Fruit fly (Drosophila melanogaster) whole organism, embryonic: Measurements from ENCODE around the gene CG43707.

Experiments used
- BtbVII ChIP-seq: fragments of 200-800 bp; sonication (Bioruptor generic); optimal IDR thresholded peaks from 3 replicates; lab custom pipeline; 2017; ENCODE audit warnings: missing biosample characterization, mild to moderate bottlenecking, missing genetic modification characterization
- Bteb2 ChIP-seq: fragments of 200-800 bp; sonication (Bioruptor generic); optimal IDR thresholded peaks from 2 replicates; lab custom pipeline; 2016; ENCODE audit warnings: missing biosample characterization, missing genetic modification characterization
- C15 ChIP-seq: fragments of 200-800 bp; sonication (Bioruptor generic); IDR thresholded peaks from 3 replicates; pipeline ENCODE4 v1.3.6; 2022; ENCODE audit warnings: missing biosample characterization, missing genetic modification characterization
- CG11093 ChIP-seq: fragments of 200-800 bp; sonication (Bioruptor generic); IDR thresholded peaks from 3 replicates; pipeline ENCODE4 v1.3.6; 2022; ENCODE audit warnings: missing biosample characterization, missing genetic modification characterization
- CG12071 ChIP-seq: fragments of 200-800 bp; sonication (Bioruptor generic); optimal IDR thresholded peaks from 3 replicates; lab custom pipeline; 2018; ENCODE audit warnings: missing biosample characterization, mild to moderate bottlenecking, missing genetic modification characterization
- CG12299 ChIP-seq: fragments of 200-800 bp; sonication (Bioruptor generic); optimal IDR thresholded peaks from 2 replicates; lab custom pipeline; 2018; ENCODE audit warnings: missing biosample characterization, mild to moderate bottlenecking, missing genetic modification characterization
- CG15479 ChIP-seq: fragments of 200-800 bp; sonication (Bioruptor generic); optimal IDR thresholded peaks from 3 replicates; lab custom pipeline; 2019; ENCODE audit warnings: missing biosample characterization, mild to moderate bottlenecking, missing genetic modification characterization, moderate library complexity
- CG15601 ChIP-seq: fragments of 200-800 bp; sonication (Bioruptor generic); optimal IDR thresholded peaks from 3 replicates; lab custom pipeline; 2019; ENCODE audit warnings: missing biosample characterization, mild to moderate bottlenecking, missing genetic modification characterization, moderate library complexity
- CG1603 ChIP-seq: fragments of 200-800 bp; sonication (Bioruptor generic); optimal IDR thresholded peaks from 2 replicates; lab custom pipeline; 2019; ENCODE audit warnings: missing biosample characterization, mild to moderate bottlenecking, missing genetic modification characterization, moderate library complexity
- CG1647 ChIP-seq: fragments of 200-800 bp; sonication (Bioruptor generic); optimal IDR thresholded peaks from 3 replicates; lab custom pipeline; 2016; ENCODE audit warnings: missing biosample characterization, missing genetic modification characterization
- CG16813 ChIP-seq: fragments of 200-800 bp; sonication (Bioruptor generic); IDR thresholded peaks from 3 replicates; pipeline ENCODE4 v1.3.6; 2022; ENCODE audit warnings: missing biosample characterization, missing genetic modification characterization; ENCODE audit not compliant: partially characterized antibody
- CG16863 ChIP-seq: fragments of 200-800 bp; sonication (Bioruptor generic); optimal IDR thresholded peaks from 3 replicates; lab custom pipeline; 2016; ENCODE audit warnings: missing biosample characterization, missing genetic modification characterization
- CG18599 ChIP-seq: fragments of 200-800 bp; sonication (Bioruptor generic); optimal IDR thresholded peaks from 3 replicates; lab custom pipeline; 2017; ENCODE audit warnings: missing biosample characterization, missing genetic modification characterization, mild to moderate bottlenecking, moderate library complexity, missing genetic modification reagents
- CG4328 ChIP-seq: fragments of 200-800 bp; sonication (Bioruptor generic); optimal IDR thresholded peaks from 3 replicates; lab custom pipeline; 2017; ENCODE audit warnings: missing biosample characterization, missing genetic modification reagents, missing genetic modification characterization
- CG4617 ChIP-seq: fragments of 200-800 bp; sonication (Bioruptor generic); optimal IDR thresholded peaks from 3 replicates; lab custom pipeline; 2016; ENCODE audit warnings: missing biosample characterization, missing genetic modification characterization, borderline replicate concordance
- CG5245 ChIP-seq: fragments of 200-800 bp; sonication (Bioruptor generic); optimal IDR thresholded peaks from 3 replicates; lab custom pipeline; 2016; ENCODE audit warnings: missing biosample characterization, missing genetic modification characterization
- CG6689 ChIP-seq: fragments of 200-800 bp; sonication (Bioruptor generic); IDR thresholded peaks from 2 replicates; pipeline ENCODE4 v1.3.6; 2022; ENCODE audit warnings: missing biosample characterization, missing genetic modification characterization
- CG6765 ChIP-seq: fragments of 200-800 bp; sonication (Bioruptor generic); optimal IDR thresholded peaks from 3 replicates; lab custom pipeline; 2017; ENCODE audit warnings: missing biosample characterization, mild to moderate bottlenecking, missing genetic modification characterization
- CG7271 ChIP-seq: fragments of 200-800 bp; sonication (Bioruptor generic); optimal IDR thresholded peaks from 2 replicates; lab custom pipeline; 2018; ENCODE audit warnings: missing biosample characterization, mild to moderate bottlenecking, missing genetic modification characterization, moderate library complexity
- Camta ChIP-seq: fragments of 200-800 bp; sonication (Bioruptor generic); optimal IDR thresholded peaks from 2 replicates; lab custom pipeline; 2016; ENCODE audit warnings: missing biosample characterization, missing genetic modification characterization
- Dref ChIP-seq: fragments of 200-800 bp; sonication (Bioruptor generic); IDR thresholded peaks from 2 replicates; pipeline ENCODE4 v1.3.6; 2022; ENCODE audit warnings: missing biosample characterization, missing genetic modification characterization
- HLH4C ChIP-seq: fragments of 200-800 bp; sonication (Bioruptor generic); IDR thresholded peaks from 3 replicates; pipeline ENCODE4 v1.3.6; 2022; ENCODE audit warnings: missing biosample characterization, missing genetic modification characterization; ENCODE audit not compliant: partially characterized antibody
- Lim3 ChIP-seq: fragments of 200-800 bp; sonication (Bioruptor generic); IDR thresholded peaks from 2 replicates; pipeline ENCODE4 v1.3.6; 2022; ENCODE audit warnings: missing biosample characterization, missing genetic modification characterization
- Mes4 ChIP-seq: fragments of 200-800 bp; sonication (Bioruptor generic); optimal IDR thresholded peaks from 2 replicates; lab custom pipeline; 2016; ENCODE audit warnings: missing biosample characterization, missing genetic modification characterization
- NC2β ChIP-seq: fragments of 200-800 bp; sonication (Bioruptor generic); optimal IDR thresholded peaks from 2 replicates; lab custom pipeline; 2016; ENCODE audit warnings: missing biosample characterization, missing genetic modification characterization
- Nf-YA ChIP-seq: fragments of 200-800 bp; sonication (Bioruptor generic); IDR thresholded peaks from 2 replicates; pipeline ENCODE4 v1.3.6; 2022; ENCODE audit warnings: missing biosample characterization, missing genetic modification characterization
- NfI ChIP-seq: fragments of 200-800 bp; sonication (Bioruptor generic); optimal IDR thresholded peaks from 3 replicates; lab custom pipeline; 2018; ENCODE audit warnings: missing biosample characterization, mild to moderate bottlenecking, missing genetic modification characterization, moderate library complexity
- Ravus ChIP-seq: fragments of 200-800 bp; sonication (Bioruptor generic); IDR thresholded peaks from 2 replicates; pipeline ENCODE4 v1.3.6; 2022; ENCODE audit warnings: missing biosample characterization, missing genetic modification characterization
- Taf1 ChIP-seq: fragments of 200-800 bp; sonication (Bioruptor generic); IDR thresholded peaks from 2 replicates; pipeline ENCODE4 v1.3.6; 2022; ENCODE audit warnings: missing biosample characterization, missing genetic modification characterization
- ab ChIP-seq: fragments of 200-800 bp; sonication (Bioruptor generic); optimal IDR thresholded peaks from 2 replicates; lab custom pipeline; 2016; ENCODE audit warnings: missing biosample characterization, missing genetic modification characterization
- ato ChIP-seq: fragments of 200-800 bp; sonication (Bioruptor generic); IDR thresholded peaks from 2 replicates; pipeline ENCODE4 v1.3.6; 2022; ENCODE audit warnings: missing biosample characterization, missing genetic modification characterization; ENCODE audit not compliant: partially characterized antibody
- bsh ChIP-seq, 2 experiments: fragments of 200-800 bp; sonication (Bioruptor generic); optimal IDR thresholded peaks; 2 replicates each; lab custom pipeline; 2017 to 2018; ENCODE audit warnings: mild to moderate bottlenecking in 2 of 2, missing biosample characterization in 2 of 2, missing genetic modification characterization in 2 of 2, moderate library complexity in 1 of 2
- crp ChIP-seq, 2 experiments: fragments of 200-800 bp; sonication (Bioruptor generic); optimal IDR thresholded peaks; 2 replicates in 1 of 2; 3 replicates in 1 of 2; lab custom pipeline; 2017; ENCODE audit warnings: missing biosample characterization in 2 of 2, missing genetic modification characterization in 2 of 2, mild to moderate bottlenecking in 1 of 2, moderate library complexity in 1 of 2
- dati ChIP-seq: fragments of 200-800 bp; sonication (Bioruptor generic); IDR thresholded peaks from 2 replicates; pipeline ENCODE4 v1.3.6; 2022; ENCODE audit warnings: missing biosample characterization, missing genetic modification characterization
- dmrt11E ChIP-seq: fragments of 200-800 bp; sonication (Bioruptor generic); optimal IDR thresholded peaks from 3 replicates; lab custom pipeline; 2018; ENCODE audit warnings: missing biosample characterization, mild to moderate bottlenecking, missing genetic modification characterization, moderate library complexity
- dysf ChIP-seq: fragments of 200-800 bp; sonication (Bioruptor generic); IDR thresholded peaks from 3 replicates; pipeline ENCODE4 v1.3.6; 2022; ENCODE audit warnings: missing biosample characterization, missing genetic modification characterization
- eyg ChIP-seq: fragments of 200-800 bp; sonication (Bioruptor generic); optimal IDR thresholded peaks from 3 replicates; lab custom pipeline; 2016; ENCODE audit warnings: missing biosample characterization, missing genetic modification characterization
- fd96Cb ChIP-seq: fragments of 200-800 bp; sonication (Bioruptor generic); optimal IDR thresholded peaks from 2 replicates; lab custom pipeline; 2018; ENCODE audit warnings: missing biosample characterization, mild to moderate bottlenecking, missing genetic modification characterization, moderate library complexity
- gem ChIP-seq: fragments of 200-800 bp; sonication (Bioruptor generic); optimal IDR thresholded peaks from 2 replicates; lab custom pipeline; 2019; ENCODE audit warnings: missing biosample characterization, mild to moderate bottlenecking, missing genetic modification characterization, moderate library complexity
- grn ChIP-seq: fragments of 200-800 bp; sonication (Bioruptor generic); optimal IDR thresholded peaks from 3 replicates; lab custom pipeline; 2017; ENCODE audit warnings: missing biosample characterization, missing genetic modification characterization
- hbn ChIP-seq: fragments of 200-800 bp; sonication (Bioruptor generic); IDR thresholded peaks from 2 replicates; pipeline ENCODE4 v1.3.6; 2022; ENCODE audit warnings: missing biosample characterization, missing genetic modification characterization; ENCODE audit not compliant: partially characterized antibody
- jumu ChIP-seq: fragments of 200-800 bp; sonication (Bioruptor generic); optimal IDR thresholded peaks from 3 replicates; lab custom pipeline; 2016; ENCODE audit warnings: missing biosample characterization, missing genetic modification characterization
- lilli ChIP-seq: fragments of 200-800 bp; sonication (Bioruptor generic); optimal IDR thresholded peaks from 3 replicates; lab custom pipeline; 2016; ENCODE audit warnings: missing biosample characterization, missing genetic modification characterization
- nerfin-1 ChIP-seq: fragments of 200-800 bp; sonication (Bioruptor generic); optimal IDR thresholded peaks from 3 replicates; lab custom pipeline; 2019; ENCODE audit warnings: missing biosample characterization, mild to moderate bottlenecking, missing genetic modification characterization, moderate library complexity
- p53 ChIP-seq: fragments of 200-800 bp; sonication (Bioruptor generic); optimal IDR thresholded peaks from 2 replicates; lab custom pipeline; 2016; ENCODE audit warnings: missing biosample characterization, missing genetic modification characterization
- phol ChIP-seq: fragments of 200-800 bp; sonication (Bioruptor generic); optimal IDR thresholded peaks from 3 replicates; lab custom pipeline; 2018; ENCODE audit warnings: missing biosample characterization, mild to moderate bottlenecking, missing genetic modification characterization, moderate library complexity
- pita ChIP-seq: fragments of 200-800 bp; sonication (Bioruptor generic); optimal IDR thresholded peaks from 2 replicates; lab custom pipeline; 2017; ENCODE audit warnings: missing biosample characterization, mild to moderate bottlenecking, missing genetic modification characterization
- schlank ChIP-seq: fragments of 200-800 bp; sonication (Bioruptor generic); optimal IDR thresholded peaks from 2 replicates; lab custom pipeline; 2018; ENCODE audit warnings: missing biosample characterization, mild to moderate bottlenecking, missing genetic modification characterization
- seq ChIP-seq: fragments of 200-800 bp; sonication (Bioruptor generic); IDR thresholded peaks from 2 replicates; pipeline ENCODE4 v1.3.6; 2022; ENCODE audit warnings: missing biosample characterization, missing genetic modification characterization

The CG43707 gene

DNA sequence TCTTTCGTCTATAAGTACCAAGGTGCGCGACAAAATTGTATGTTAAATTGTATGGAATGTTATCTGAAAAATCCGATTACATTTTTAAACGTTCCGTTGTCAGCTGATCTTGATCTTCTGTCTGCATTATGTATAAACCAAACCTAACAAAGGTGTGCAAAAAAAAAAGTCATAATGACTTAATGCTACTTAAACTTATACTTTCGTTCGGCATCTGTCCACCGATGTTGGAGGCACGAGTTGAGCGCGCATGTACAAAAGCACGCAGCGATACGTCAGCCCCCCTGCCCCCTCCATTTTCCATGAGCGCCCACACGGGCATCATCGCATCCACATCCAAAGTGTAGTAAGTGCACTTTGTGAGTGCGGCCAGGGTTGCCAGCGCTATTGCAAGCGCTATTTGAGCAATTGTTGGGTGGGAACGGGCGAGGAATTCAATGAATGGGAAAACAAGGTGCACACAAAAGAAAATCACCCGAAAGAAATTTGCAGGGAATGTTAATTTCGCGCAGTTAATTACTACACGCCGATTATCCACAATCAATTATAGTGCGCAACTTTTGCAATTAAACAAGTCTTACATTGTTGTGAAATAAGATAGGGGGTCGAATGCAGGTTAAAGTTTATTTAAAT lies 47.7 kb downstream of the CG43707 start (continued):
- TF ChIP-seq nerfin-1 (tag; lab: Kevin White, UChicago) (peak; percentile 98), schlank (peak; percentile 95), dysf (GFP tag; lab: Robert Waterston, UW) (peak; percentile 98), CG16813 (GFP tag; lab: Robert Waterston, UW) (no peak), CG16863 (peak; percentile 98), NfI (GFP tag; lab: Kevin White, UChicago) (peak; percentile 99), Taf1 (peak; percentile 92), crp (GFP tag; optimal IDR thresholded peaks at IDR 0.05; lab: Kevin White, UChicago) (peak in 1 of 2 experiments; percentile 71), CG7271 (peak; percentile 89), CG12299 (tag; lab: Kevin White, UChicago) (peak; percentile 98), seq (GFP tag; lab: Robert Waterston, UW) (peak; percentile 99), Bteb2 (GFP tag; lab: Kevin White, UChicago) (peak; percentile 96), dmrt11E (tag; lab: Kevin White, UChicago) (peak; percentile 93), Lim3 (peak; percentile 92), CG1647 (GFP tag; lab: Kevin White, UChicago) (peak; percentile 97), Dref (peak; percentile 30; the same call in 1 of the 2 replicates), lilli (GFP tag; lab: Kevin White, UChicago) (peak; percentile 97), grn (GFP tag; lab: Kevin White, UChicago) (peak; percentile 81), jumu (GFP tag; lab: Kevin White, UChicago) (peak; percentile 98), C15 (GFP tag; lab: Robert Waterston, UW) (peak; percentile 95), gem (tag; lab: Kevin White, UChicago) (peak; percentile 99), NC2β (peak; percentile 94), hbn (no peak), CG15479 (GFP tag; lab: Kevin White, UChicago) (no peak), CG1603 (tag; lab: Kevin White, UChicago) (peak; percentile 99), ab (peak; percentile 93), eyg (peak; percentile 97), CG12071 (peak; percentile 99), Camta (peak; percentile 97), Nf-YA (peak; percentile 95), HLH4C (GFP tag; lab: Robert Waterston, UW) (no peak), CG11093 (peak; percentile 95), p53 (GFP tag; lab: Kevin White, UChicago) (peak; percentile 94), fd96Cb (tag; lab: Kevin White, UChicago) (peak; percentile 99), ato (0 out of 2 replicates have a peak, but pooled peaks have one; percentile 31), CG5245 (GFP tag; lab: Kevin White, UChicago) (peak; percentile 97), dati (peak; percentile 96), CG18599 (peak; percentile 99), CG15601 (tag; lab: Kevin White, UChicago) (peak; percentile 98), phol (tag; lab: Kevin White, UChicago) (peak; percentile 98), CG4328 (GFP tag; lab: Kevin White, UChicago) (peak; percentile 97), BtbVII (GFP tag; lab: Kevin White, UChicago) (peak; percentile 98), CG6689 (peak; percentile 98), CG6765 (GFP tag; lab: Kevin White, UChicago) (peak; percentile 97), Mes4 (GFP tag; lab: Kevin White, UChicago) (peak; percentile 99), Ravus (GFP tag; lab: Robert Waterston, UW) (peak; percentile 93), pita (GFP tag; lab: Kevin White, UChicago) (no peak), bsh (GFP tag; optimal IDR thresholded peaks at IDR 0.05; lab: Kevin White, UChicago) (peak; percentile 99 to 100), CG4617 (GFP tag; lab: Kevin White, UChicago) (peak; percentile 92)
